Worm (Caenorhabditis elegans) whole organism, mixed stage, embryonic: ENCODE results near the gene C46E10.8.

Source experiments
- M03D4.4 ChIP-seq: sonication (generic microtip); optimal IDR thresholded peaks from 2 replicates; lab custom pipeline; 2017; ENCODE audit warnings: mild to moderate bottlenecking, missing genetic modification characterization, missing compliant biosample characterization
- blmp-1 ChIP-seq: fragments of 150-350 bp; optimal IDR thresholded peaks from 2 replicates; lab custom pipeline; 2014; ENCODE audit warnings: missing biosample characterization, missing genetic modification characterization
- ceh-39 ChIP-seq: fragments of 150-350 bp; optimal IDR thresholded peaks from 2 replicates; lab custom pipeline; 2014; ENCODE audit warnings: missing biosample characterization, missing genetic modification characterization
- ceh-43 ChIP-seq: fragments of 200-800 bp; sonication (Bioruptor generic); optimal IDR thresholded peaks from 2 replicates; lab custom pipeline; 2018; ENCODE audit warnings: mild to moderate bottlenecking, missing genetic modification characterization, moderate library complexity, missing compliant biosample characterization
- ceh-83 ChIP-seq: fragments of 200-800 bp; sonication (Bioruptor generic); optimal IDR thresholded peaks from 2 replicates; lab custom pipeline; 2018; ENCODE audit warnings: mild to moderate bottlenecking, missing genetic modification characterization, missing compliant biosample characterization
- ces-1 ChIP-seq: fragments of 150-350 bp; optimal IDR thresholded peaks from 2 replicates; lab custom pipeline; 2014; ENCODE audit warnings: missing biosample characterization, missing genetic modification reagents, missing genetic modification characterization
- cnd-1 ChIP-seq: fragments of 200-800 bp; sonication (Bioruptor generic); optimal IDR thresholded peaks from 2 replicates; lab custom pipeline; 2018; ENCODE audit warnings: mild to moderate bottlenecking, missing genetic modification characterization, missing compliant biosample characterization
- drap-1 ChIP-seq: fragments of 200-800 bp; sonication (Bioruptor generic); optimal IDR thresholded peaks from 3 replicates; lab custom pipeline; 2018; ENCODE audit warnings: mild to moderate bottlenecking, missing genetic modification characterization, missing compliant biosample characterization
- elt-1 ChIP-seq: sonication (generic microtip); optimal IDR thresholded peaks from 2 replicates; lab custom pipeline; 2017; ENCODE audit warnings: missing genetic modification characterization, mild to moderate bottlenecking, missing compliant biosample characterization, antibody characterized with exemption, moderate library complexity, borderline replicate concordance; ENCODE audit not compliant: insufficient read depth
- elt-3 ChIP-seq: fragments of 150-350 bp; optimal IDR thresholded peaks from 2 replicates; lab custom pipeline; 2014; ENCODE audit warnings: missing biosample characterization, missing genetic modification characterization
- flh-1 ChIP-seq: fragments of 200-800 bp; sonication (Bioruptor generic); optimal IDR thresholded peaks from 2 replicates; lab custom pipeline; 2018; ENCODE audit warnings: mild to moderate bottlenecking, missing genetic modification characterization, moderate library complexity, missing compliant biosample characterization
- ham-2 ChIP-seq: fragments of 200-800 bp; sonication (Bioruptor generic); optimal IDR thresholded peaks from 2 replicates; lab custom pipeline; 2018; ENCODE audit warnings: mild to moderate bottlenecking, missing genetic modification characterization, missing compliant biosample characterization
- hlh-1 ChIP-seq: fragments of 150-350 bp; optimal IDR thresholded peaks from 2 replicates; lab custom pipeline; 2014; ENCODE audit warnings: missing biosample characterization, missing genetic modification reagents, missing genetic modification characterization
- lin-13 ChIP-seq: fragments of 150-350 bp; optimal IDR thresholded peaks from 2 replicates; lab custom pipeline; 2014; ENCODE audit warnings: missing biosample characterization, missing genetic modification characterization
- lin-32 ChIP-seq: fragments of 200-800 bp; sonication (Bioruptor generic); optimal IDR thresholded peaks from 2 replicates; lab custom pipeline; 2018; ENCODE audit warnings: mild to moderate bottlenecking, missing genetic modification characterization, missing compliant biosample characterization
- lsy-2 ChIP-seq: fragments of 150-350 bp; optimal IDR thresholded peaks from 2 replicates; lab custom pipeline; 2014; ENCODE audit warnings: missing biosample characterization, missing genetic modification characterization
- mab-5 ChIP-seq: fragments of 150-350 bp; optimal IDR thresholded peaks from 2 replicates; lab custom pipeline; 2014; ENCODE audit warnings: missing biosample characterization, missing genetic modification characterization
- mep-1 ChIP-seq: fragments of 150-350 bp; optimal IDR thresholded peaks from 2 replicates; lab custom pipeline; 2017; ENCODE audit warnings: missing biosample characterization, missing genetic modification reagents, missing genetic modification characterization, inconsistent platforms
- mls-2 ChIP-seq: sonication (generic microtip); optimal IDR thresholded peaks from 2 replicates; lab custom pipeline; 2016; ENCODE audit warnings: mild to moderate bottlenecking, missing genetic modification characterization, moderate library complexity, missing compliant biosample characterization
- nhr-12 ChIP-seq: fragments of 150-350 bp; optimal IDR thresholded peaks from 2 replicates; lab custom pipeline; 2014; ENCODE audit warnings: missing biosample characterization, missing genetic modification characterization
- nhr-2 ChIP-seq: fragments of 150-350 bp; optimal IDR thresholded peaks from 2 replicates; lab custom pipeline; 2014; ENCODE audit warnings: missing biosample characterization, missing genetic modification characterization
- nhr-237 ChIP-seq: fragments of 150-350 bp; optimal IDR thresholded peaks from 2 replicates; lab custom pipeline; 2014; ENCODE audit warnings: missing biosample characterization, missing genetic modification characterization
- nhr-28 ChIP-seq: fragments of 150-350 bp; optimal IDR thresholded peaks from 2 replicates; lab custom pipeline; 2014; ENCODE audit warnings: missing biosample characterization, missing genetic modification characterization
- nhr-76 ChIP-seq: sonication (generic microtip); optimal IDR thresholded peaks from 2 replicates; lab custom pipeline; 2017; ENCODE audit warnings: missing biosample characterization, missing genetic modification characterization
- pha-4 ChIP-seq: fragments of 150-350 bp; optimal IDR thresholded peaks from 2 replicates; lab custom pipeline; 2018; ENCODE audit warnings: missing biosample characterization, missing genetic modification reagents, missing genetic modification characterization
- sptf-1 ChIP-seq: sonication (generic microtip); optimal IDR thresholded peaks from 2 replicates; lab custom pipeline; 2017; ENCODE audit warnings: mild to moderate bottlenecking, missing genetic modification characterization, moderate library complexity, missing compliant biosample characterization
- tbx-8 ChIP-seq: fragments of 200-800 bp; sonication (Bioruptor generic); optimal IDR thresholded peaks from 2 replicates; lab custom pipeline; 2018; ENCODE audit warnings: mild to moderate bottlenecking, missing genetic modification characterization, moderate library complexity, missing compliant biosample characterization
- unc-120 ChIP-seq: sonication (generic microtip); optimal IDR thresholded peaks from 2 replicates; lab custom pipeline; 2017; ENCODE audit warnings: missing genetic modification characterization, missing compliant biosample characterization; ENCODE audit not compliant: poor library complexity, severe bottlenecking
- unc-39 ChIP-seq: fragments of 150-350 bp; optimal IDR thresholded peaks from 2 replicates; lab custom pipeline; 2014; ENCODE audit warnings: missing biosample characterization, missing genetic modification characterization
- ztf-11 ChIP-seq: fragments of 150-350 bp; optimal IDR thresholded peaks from 2 replicates; lab custom pipeline; 2014; ENCODE audit warnings: missing biosample characterization, missing genetic modification characterization

The C46E10.8 gene

DNA sequence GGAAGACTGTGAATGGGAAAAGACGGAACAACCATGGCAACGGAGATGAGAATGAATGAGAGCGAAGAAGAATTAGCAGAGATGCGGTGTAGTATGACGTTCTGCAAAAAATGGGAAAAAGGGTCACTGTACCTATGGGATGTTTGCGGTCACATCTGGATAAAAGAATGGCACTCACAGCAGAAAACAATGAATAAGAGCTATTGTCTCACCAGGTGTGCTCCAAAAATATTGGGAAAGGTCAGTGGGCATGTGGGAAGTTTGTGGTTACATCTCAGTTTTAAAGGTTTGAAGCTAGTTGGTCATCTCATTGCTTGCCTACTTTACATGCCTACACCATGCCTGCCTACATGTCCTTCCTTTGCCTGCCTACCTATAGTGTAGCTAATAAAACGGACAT is 22.8 kb upstream of the C46E10.8 start, which contains the start of gene fbxb-91:
fbxb-91 (minus strand) TSS at position 101 of the 400 bp plus-strand sequence.
- TF ChIP-seq mab-5 (tag; lab: Kevin White, UChicago) = no peak
- no peak for TF ChIP-seq ceh-39 (tag; lab: Kevin White, UChicago)
- no peak for TF ChIP-seq sptf-1 (tag; lab: Kevin White, UChicago)
- no peak for TF ChIP-seq lsy-2 (tag; lab: Kevin White, UChicago)
- no peak for TF ChIP-seq tbx-8 (GFP tag; lab: Kevin White, UChicago)
- no peak for TF ChIP-seq ham-2 (GFP tag; lab: Kevin White, UChicago)
- no peak for TF ChIP-seq M03D4.4 (tag; lab: Kevin White, UChicago)
- TF ChIP-seq ceh-43 (GFP tag; lab: Kevin White, UChicago) = no peak
- no peak for TF ChIP-seq lin-13
- no peak for TF ChIP-seq blmp-1
- no peak for TF ChIP-seq unc-39 (tag; lab: Kevin White, UChicago)
- no peak for TF ChIP-seq ztf-11 (tag; lab: Kevin White, UChicago)
- no peak for TF ChIP-seq hlh-1 (tag; lab: Kevin White, UChicago)
- no peak for TF ChIP-seq lin-32
- no peak for TF ChIP-seq nhr-12 (tag; lab: Kevin White, UChicago)
- no peak for TF ChIP-seq mep-1 (tag; lab: Kevin White, UChicago)
- TF ChIP-seq, all 35 proteins: peak for 0

DNA sequence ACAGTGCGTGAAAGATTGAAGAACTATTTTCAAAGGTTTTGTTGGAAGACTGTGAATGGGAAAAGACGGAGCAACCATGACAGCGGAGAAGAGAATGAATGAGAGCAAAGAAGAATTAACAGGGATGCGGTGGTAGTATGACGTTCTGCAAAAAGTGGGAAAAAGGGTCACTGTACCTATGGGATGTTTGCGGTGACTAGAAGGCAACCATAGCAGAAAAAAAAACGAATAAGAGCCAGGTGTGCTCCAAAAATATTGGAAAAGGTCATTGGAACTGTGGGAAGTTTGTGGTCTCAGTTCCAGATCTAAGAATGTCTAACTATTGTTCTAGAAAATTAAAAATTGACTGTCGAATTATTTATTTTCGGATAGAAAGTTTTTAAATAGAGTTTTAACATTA is 20.8 kb upstream of the C46E10.8 start, which contains the start of gene fbxb-90:
fbxb-90 (minus strand) TSS at position 101 of the 400 bp plus-strand sequence.
- TF ChIP-seq ceh-83 (GFP tag; lab: Kevin White, UChicago) (no peak), tbx-8 (GFP tag; lab: Kevin White, UChicago) (no peak), lin-32 (no peak), mls-2 (tag; lab: Kevin White, UChicago) (no peak), sptf-1 (tag; lab: Kevin White, UChicago) (no peak), pha-4 (tag; lab: Kevin White, UChicago) (no peak), ztf-11 (tag; lab: Kevin White, UChicago) (no peak), lin-13 (no peak), nhr-2 (no peak), nhr-12 (tag; lab: Kevin White, UChicago) (no peak), drap-1 (GFP tag; lab: Kevin White, UChicago) (no peak), ham-2 (GFP tag; lab: Kevin White, UChicago) (no peak), elt-3 (tag; lab: Kevin White, UChicago) (no peak), ces-1 (GFP tag; lab: Kevin White, UChicago) (no peak)
- TF ChIP-seq, all 35 proteins: peak for 0

DNA sequence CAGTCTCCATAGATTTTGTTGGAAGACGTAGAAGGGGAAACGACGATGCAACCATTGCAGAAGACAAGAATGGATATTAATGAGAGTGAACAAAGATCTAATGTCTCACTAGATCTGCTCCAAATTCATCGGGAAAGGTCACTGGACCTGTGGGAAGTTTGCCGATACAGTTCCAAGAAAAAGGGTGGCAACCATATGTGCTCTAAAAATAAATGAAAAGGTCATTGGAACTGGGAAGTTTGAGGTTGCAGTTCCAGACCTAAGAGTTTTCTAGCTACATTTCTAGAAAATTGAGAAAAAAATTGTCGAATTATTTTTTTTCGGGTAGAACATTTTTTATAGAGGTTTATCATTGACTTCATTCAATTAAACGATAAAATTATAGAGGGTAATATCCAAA is 19.5 kb upstream of the C46E10.8 start, which contains the start of gene fbxb-92:
fbxb-92 (minus strand) TSS at position 101 of the 400 bp plus-strand sequence.
- TF ChIP-seq drap-1 (GFP tag; lab: Kevin White, UChicago) (no peak), lsy-2 (tag; lab: Kevin White, UChicago) (no peak), elt-1 (tag; lab: Kevin White, UChicago) (no peak), elt-3 (tag; lab: Kevin White, UChicago) (no peak), nhr-237 (tag; lab: Kevin White, UChicago) (no peak), nhr-76 (tag; lab: Kevin White, UChicago) (no peak), lin-32 (no peak), cnd-1 (no peak), flh-1 (GFP tag; lab: Kevin White, UChicago) (no peak), pha-4 (tag; lab: Kevin White, UChicago) (no peak)

DNA sequence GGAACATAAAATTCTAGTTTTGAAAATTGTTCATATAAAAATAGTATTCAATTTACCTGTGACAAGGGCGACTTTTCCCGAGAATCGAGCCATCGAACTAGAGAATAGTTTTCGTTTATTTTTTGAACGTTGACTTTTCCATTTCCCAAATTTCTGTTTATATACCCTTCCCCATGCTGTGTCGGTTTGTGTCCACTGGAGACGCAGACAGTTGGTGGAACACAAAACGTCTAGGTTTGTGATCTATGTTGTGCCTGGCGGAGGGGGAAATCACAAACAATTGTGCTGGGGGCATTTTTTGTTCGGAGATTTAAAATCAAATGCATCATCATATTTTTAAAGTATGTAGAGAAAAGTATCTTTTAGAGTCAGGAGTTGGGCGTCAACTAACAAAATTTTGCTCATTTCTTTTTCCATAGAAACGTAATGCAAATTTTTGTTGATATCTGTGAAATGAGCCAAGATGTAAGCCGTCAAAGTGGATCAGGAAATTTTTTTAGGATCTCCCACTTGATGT is 15.8 kb upstream of the C46E10.8 start, which contains the start of gene nta-1:
nta-1 (minus strand) TSS at position 131 of the 517 bp plus-strand sequence.
- no peak for TF ChIP-seq blmp-1
- no peak for TF ChIP-seq nhr-2
- TF ChIP-seq nhr-12 (tag; lab: Kevin White, UChicago) = no peak
- TF ChIP-seq unc-120 (tag; lab: Kevin White, UChicago) = no peak
- no peak for TF ChIP-seq nhr-28 (tag; lab: Kevin White, UChicago)
- no peak for TF ChIP-seq mep-1 (tag; lab: Kevin White, UChicago)
- no peak for TF ChIP-seq pha-4 (tag; lab: Kevin White, UChicago)
- no peak for TF ChIP-seq elt-3 (tag; lab: Kevin White, UChicago)
- TF ChIP-seq ham-2 (GFP tag; lab: Kevin White, UChicago) = no peak
- TF ChIP-seq hlh-1 (tag; lab: Kevin White, UChicago) = no peak
- TF ChIP-seq ceh-43 (GFP tag; lab: Kevin White, UChicago) = no peak
- TF ChIP-seq sptf-1 (tag; lab: Kevin White, UChicago) = no peak
- TF ChIP-seq ceh-83 (GFP tag; lab: Kevin White, UChicago) = no peak
- TF ChIP-seq nhr-76 (tag; lab: Kevin White, UChicago) = no peak
- no peak for TF ChIP-seq mab-5 (tag; lab: Kevin White, UChicago)
- TF ChIP-seq cnd-1 = no peak
- TF ChIP-seq, all 35 proteins: peak for 0
